Fruit fly (Drosophila melanogaster) whole organism, embryonic: Measurements from ENCODE around the gene CG6959.

Experiments
- Bdp1 ChIP-seq: fragments of 200-800 bp; sonication (Bioruptor generic); optimal IDR thresholded peaks from 3 replicates; lab custom pipeline; 2016; ENCODE audit warnings: missing biosample characterization, missing genetic modification characterization
- CG11093 ChIP-seq: fragments of 200-800 bp; sonication (Bioruptor generic); IDR thresholded peaks from 3 replicates; pipeline ENCODE4 v1.3.6; 2022; ENCODE audit warnings: missing biosample characterization, missing genetic modification characterization
- CG11247 ChIP-seq: fragments of 200-800 bp; sonication (Bioruptor generic); IDR thresholded peaks from 2 replicates; pipeline ENCODE4 v1.3.6; 2022; ENCODE audit warnings: missing biosample characterization, missing genetic modification characterization
- CG11504 ChIP-seq: fragments of 200-800 bp; sonication (Bioruptor generic); optimal IDR thresholded peaks from 3 replicates; lab custom pipeline; 2019; ENCODE audit warnings: missing biosample characterization, mild to moderate bottlenecking, missing genetic modification characterization, moderate library complexity
- CG11560 ChIP-seq: fragments of 200-800 bp; sonication (Bioruptor generic); IDR thresholded peaks from 3 replicates; pipeline ENCODE4 v1.3.6; 2022; ENCODE audit warnings: missing biosample characterization, missing genetic modification characterization
- CG11695 ChIP-seq: fragments of 200-800 bp; sonication (Bioruptor generic); IDR thresholded peaks from 3 replicates; pipeline ENCODE4 v1.3.6; 2022; ENCODE audit warnings: missing biosample characterization, missing genetic modification characterization
- CG11723 ChIP-seq: fragments of 200-800 bp; sonication (Bioruptor generic); optimal IDR thresholded peaks from 2 replicates; lab custom pipeline; 2017; ENCODE audit warnings: missing biosample characterization, mild to moderate bottlenecking, missing genetic modification characterization
- CG12104 ChIP-seq: fragments of 200-800 bp; sonication (Bioruptor generic); optimal IDR thresholded peaks from 3 replicates; lab custom pipeline; 2016; ENCODE audit warnings: missing biosample characterization, missing genetic modification characterization
- CG12219 ChIP-seq: fragments of 200-800 bp; sonication (Bioruptor generic); optimal IDR thresholded peaks from 3 replicates; lab custom pipeline; 2018; ENCODE audit warnings: missing biosample characterization, mild to moderate bottlenecking, missing genetic modification characterization
- CG14014 ChIP-seq: fragments of 200-800 bp; sonication (Bioruptor generic); IDR thresholded peaks from 2 replicates; pipeline ENCODE4 v1.3.6; 2022; ENCODE audit warnings: missing biosample characterization, missing genetic modification characterization
- CG14441 ChIP-seq: fragments of 200-800 bp; sonication (Bioruptor generic); IDR thresholded peaks from 2 replicates; pipeline ENCODE4 v1.3.6; 2022; ENCODE audit warnings: missing biosample characterization, missing genetic modification characterization
- CG15269 ChIP-seq: fragments of 200-800 bp; sonication (Bioruptor generic); optimal IDR thresholded peaks from 2 replicates; lab custom pipeline; 2018; ENCODE audit warnings: missing biosample characterization, mild to moderate bottlenecking, missing genetic modification characterization, moderate library complexity
- CG15601 ChIP-seq: fragments of 200-800 bp; sonication (Bioruptor generic); optimal IDR thresholded peaks from 3 replicates; lab custom pipeline; 2019; ENCODE audit warnings: missing biosample characterization, mild to moderate bottlenecking, missing genetic modification characterization, moderate library complexity
- CG17385 ChIP-seq: fragments of 200-800 bp; sonication (Bioruptor generic); optimal IDR thresholded peaks from 3 replicates; lab custom pipeline; 2018; ENCODE audit warnings: missing biosample characterization, mild to moderate bottlenecking, missing genetic modification characterization
- CG17568 ChIP-seq: fragments of 200-800 bp; sonication (Bioruptor generic); optimal IDR thresholded peaks from 2 replicates; lab custom pipeline; 2018; ENCODE audit warnings: missing biosample characterization, mild to moderate bottlenecking, missing genetic modification characterization, moderate library complexity
- CG17612 ChIP-seq: fragments of 200-800 bp; sonication (Bioruptor generic); IDR thresholded peaks from 2 replicates; pipeline ENCODE4 v1.3.6; 2022; ENCODE audit warnings: missing biosample characterization, missing genetic modification characterization
- CG1832 ChIP-seq: fragments of 200-800 bp; sonication (Bioruptor generic); optimal IDR thresholded peaks from 2 replicates; lab custom pipeline; 2017; ENCODE audit warnings: missing biosample characterization, mild to moderate bottlenecking, missing genetic modification characterization, inconsistent platforms
- CG30431 ChIP-seq: fragments of 200-800 bp; sonication (Bioruptor generic); optimal IDR thresholded peaks from 2 replicates; lab custom pipeline; 2017; ENCODE audit warnings: missing biosample characterization, missing genetic modification characterization
- CG31441 ChIP-seq: fragments of 200-800 bp; sonication (Bioruptor generic); IDR thresholded peaks from 2 replicates; pipeline ENCODE4 v1.3.6; 2022; ENCODE audit warnings: missing biosample characterization, missing genetic modification characterization
- CG33557 ChIP-seq: fragments of 200-800 bp; sonication (Bioruptor generic); optimal IDR thresholded peaks from 2 replicates; lab custom pipeline; 2019; ENCODE audit warnings: missing biosample characterization, mild to moderate bottlenecking, missing genetic modification characterization, moderate library complexity
- CG6254 ChIP-seq: fragments of 200-800 bp; sonication (Bioruptor generic); optimal IDR thresholded peaks from 3 replicates; lab custom pipeline; 2017; ENCODE audit warnings: mild to moderate bottlenecking, missing biosample characterization, missing genetic modification reagents, missing genetic modification characterization
- CG6765 ChIP-seq: fragments of 200-800 bp; sonication (Bioruptor generic); optimal IDR thresholded peaks from 3 replicates; lab custom pipeline; 2017; ENCODE audit warnings: missing biosample characterization, mild to moderate bottlenecking, missing genetic modification characterization
- CG6813 ChIP-seq: fragments of 200-800 bp; sonication (Bioruptor generic); optimal IDR thresholded peaks from 2 replicates; lab custom pipeline; 2017; ENCODE audit warnings: missing biosample characterization, missing genetic modification characterization, mild to moderate bottlenecking, moderate library complexity, missing genetic modification reagents
- CG6854 ChIP-seq: fragments of 200-800 bp; sonication (Bioruptor generic); optimal IDR thresholded peaks from 3 replicates; lab custom pipeline; 2017; ENCODE audit warnings: missing biosample characterization, mild to moderate bottlenecking, missing genetic modification characterization
- Dad ChIP-seq: fragments of 200-800 bp; sonication (Bioruptor generic); optimal IDR thresholded peaks from 3 replicates; lab custom pipeline; 2016; ENCODE audit warnings: missing biosample characterization, missing genetic modification characterization
- Dip2 ChIP-seq: fragments of 200-800 bp; sonication (Bioruptor generic); IDR thresholded peaks from 2 replicates; pipeline ENCODE4 v1.3.6; 2022; ENCODE audit warnings: missing biosample characterization, missing genetic modification characterization
- Dip3 ChIP-seq: fragments of 200-800 bp; sonication (Bioruptor generic); optimal IDR thresholded peaks from 3 replicates; lab custom pipeline; 2016; ENCODE audit warnings: missing biosample characterization, missing genetic modification characterization
- Dp ChIP-seq: fragments of 200-800 bp; sonication (Bioruptor generic); optimal IDR thresholded peaks from 2 replicates; lab custom pipeline; 2018; ENCODE audit warnings: missing biosample characterization, mild to moderate bottlenecking, missing genetic modification characterization, moderate library complexity
- Hmr ChIP-seq: fragments of 200-800 bp; sonication (Bioruptor generic); optimal IDR thresholded peaks from 3 replicates; lab custom pipeline; 2017; ENCODE audit warnings: mild to moderate bottlenecking, missing biosample characterization, missing genetic modification reagents, missing genetic modification characterization
- MBD-R2 ChIP-seq: fragments of 200-800 bp; sonication (Bioruptor generic); IDR thresholded peaks from 2 replicates; pipeline ENCODE4 v1.3.6; 2022; ENCODE audit warnings: missing biosample characterization, missing genetic modification characterization
- Max ChIP-seq: fragments of 200-800 bp; sonication (Bioruptor generic); optimal IDR thresholded peaks from 2 replicates; lab custom pipeline; 2016; ENCODE audit warnings: missing biosample characterization, mild to moderate bottlenecking, missing genetic modification characterization
- NK7.1 ChIP-seq: fragments of 200-800 bp; sonication (Bioruptor generic); optimal IDR thresholded peaks from 3 replicates; lab custom pipeline; 2016; ENCODE audit warnings: missing biosample characterization, missing genetic modification characterization
- Nf-YC ChIP-seq: fragments of 200-800 bp; optimal IDR thresholded peaks from 3 replicates; lab custom pipeline; 2019; ENCODE audit warnings: missing biosample characterization, mild to moderate bottlenecking, missing genetic modification characterization, moderate library complexity
- PHDP ChIP-seq: fragments of 200-800 bp; sonication (Bioruptor generic); optimal IDR thresholded peaks from 3 replicates; lab custom pipeline; 2018; ENCODE audit warnings: missing biosample characterization, mild to moderate bottlenecking, missing genetic modification characterization, moderate library complexity
- Sin3A ChIP-seq: fragments of >200 bp; optimal IDR thresholded peaks from 2 replicates; lab custom pipeline; 2018
- Six4 ChIP-seq: fragments of 200-800 bp; sonication (Bioruptor generic); optimal IDR thresholded peaks from 2 replicates; lab custom pipeline; 2016; ENCODE audit warnings: missing biosample characterization, missing genetic modification characterization
- ap ChIP-seq: fragments of 200-800 bp; sonication (Bioruptor generic); IDR thresholded peaks from 2 replicates; pipeline ENCODE4 v1.3.6; 2022; ENCODE audit warnings: missing biosample characterization, missing genetic modification characterization
- ara ChIP-seq: fragments of 200-800 bp; sonication (Bioruptor generic); IDR thresholded peaks from 2 replicates; pipeline ENCODE4 v1.3.6; 2022; ENCODE audit warnings: missing biosample characterization, missing genetic modification characterization
- cato ChIP-seq: fragments of 200-800 bp; sonication (Bioruptor generic); optimal IDR thresholded peaks from 2 replicates; lab custom pipeline; 2016; ENCODE audit warnings: missing biosample characterization, missing genetic modification characterization, borderline replicate concordance
- eyg ChIP-seq: fragments of 200-800 bp; sonication (Bioruptor generic); optimal IDR thresholded peaks from 3 replicates; lab custom pipeline; 2016; ENCODE audit warnings: missing biosample characterization, missing genetic modification characterization
- fd102C ChIP-seq: fragments of 200-800 bp; sonication (Bioruptor generic); optimal IDR thresholded peaks from 2 replicates; lab custom pipeline; 2018; ENCODE audit warnings: missing biosample characterization, mild to moderate bottlenecking, missing genetic modification characterization, moderate library complexity
- gt ChIP-seq: fragments of 200-800 bp; sonication (Bioruptor generic); IDR thresholded peaks from 2 replicates; pipeline ENCODE4 v1.3.6; 2022; ENCODE audit warnings: missing biosample characterization, missing genetic modification characterization
- hkb ChIP-seq, 2 experiments: fragments of 200-800 bp in 1 of 2; fragments of >200 bp in 1 of 2; sonication (Bioruptor generic) in 1 of 2; IDR thresholded peaks in 1 of 2; optimal IDR thresholded peaks in 1 of 2; 2 replicates each; pipeline versions ENCODE4 v1.3.6 to Lab custom; 2017 to 2022; ENCODE audit warnings: missing biosample characterization in 1 of 2, missing genetic modification characterization in 1 of 2
- mam ChIP-seq: fragments of 200-800 bp; sonication (Bioruptor generic); optimal IDR thresholded peaks from 3 replicates; lab custom pipeline; 2016; ENCODE audit warnings: missing biosample characterization, missing genetic modification characterization
- pita ChIP-seq: fragments of 200-800 bp; sonication (Bioruptor generic); optimal IDR thresholded peaks from 2 replicates; lab custom pipeline; 2017; ENCODE audit warnings: missing biosample characterization, mild to moderate bottlenecking, missing genetic modification characterization
- sc ChIP-seq, 3 experiments: fragments of >200 bp in 2 of 3; fragments of 200-800 bp in 1 of 3; sonication (Bioruptor generic) in 1 of 3; optimal IDR thresholded peaks; 2 replicates in 2 of 3; 3 replicates in 1 of 3; lab custom pipeline; 2017; ENCODE audit warnings: mild to moderate bottlenecking in 1 of 3, missing biosample characterization in 1 of 3, missing genetic modification characterization in 1 of 3, missing genetic modification reagents in 1 of 3
- slou ChIP-seq: fragments of 200-800 bp; sonication (Bioruptor generic); optimal IDR thresholded peaks from 3 replicates; lab custom pipeline; 2016; ENCODE audit warnings: missing biosample characterization, missing genetic modification characterization
- slp2 ChIP-seq: fragments of 200-800 bp; sonication (Bioruptor generic); optimal IDR thresholded peaks from 2 replicates; lab custom pipeline; 2016; ENCODE audit warnings: missing biosample characterization, missing genetic modification characterization
- sr ChIP-seq: fragments of 200-800 bp; sonication (Bioruptor generic); IDR thresholded peaks from 3 replicates; pipeline ENCODE4 v1.3.6; 2022; ENCODE audit warnings: missing biosample characterization, missing genetic modification characterization
- tll ChIP-seq, 2 experiments: fragments of 200-800 bp in 1 of 2; fragments of >200 bp in 1 of 2; sonication (Bioruptor generic) in 1 of 2; optimal IDR thresholded peaks; 2 replicates each; lab custom pipeline; 2017 to 2019; ENCODE audit warnings: missing biosample characterization in 2 of 2, missing genetic modification characterization in 2 of 2, mild to moderate bottlenecking in 1 of 2, moderate library complexity in 1 of 2

Gene CG6959

DNA sequence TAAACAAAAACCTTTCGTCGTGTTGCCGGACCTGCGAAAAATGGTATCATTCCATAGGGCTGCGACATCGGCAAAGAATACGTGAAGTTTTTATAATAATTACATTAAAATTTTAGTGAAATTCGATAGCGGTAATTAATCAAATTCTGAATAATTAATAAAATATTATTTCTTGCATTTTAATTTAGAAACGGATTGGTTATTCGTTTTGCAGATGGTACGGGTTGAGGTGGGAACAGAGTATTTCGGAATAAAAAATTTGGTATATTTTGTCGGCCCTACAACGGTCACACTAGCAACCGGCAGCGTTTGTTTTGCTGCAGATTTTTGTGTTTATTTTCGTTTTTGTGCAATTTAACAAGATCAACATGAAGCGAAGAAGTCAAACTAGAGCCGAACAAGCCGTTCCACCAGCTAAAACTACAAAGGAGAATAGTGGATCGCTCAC is 13.3 kb upstream of the CG6959 start, which contains the start of the genes CG6962 and CG31368 (continued):
- TF ChIP-seq cato (GFP tag; lab: Kevin White, UChicago): peak; percentile 65
- peak; percentile 44 for TF ChIP-seq Dp (GFP tag; lab: Kevin White, UChicago)
- no peak for TF ChIP-seq CG11723 (GFP tag; lab: Kevin White, UChicago)
- peak; percentile 82 for TF ChIP-seq CG15269
- TF ChIP-seq CG11504 (tag; lab: Kevin White, UChicago): peak; percentile 86
- TF ChIP-seq CG1832 (GFP tag; lab: Kevin White, UChicago): no peak
- TF ChIP-seq pita: no peak
- TF ChIP-seq Dip3 (GFP tag; lab: Kevin White, UChicago): peak; percentile 64
- no peak for TF ChIP-seq eyg (GFP tag; lab: Kevin White, UChicago)
- no peak for TF ChIP-seq Dip2
- TF ChIP-seq CG30431 (GFP tag; lab: Kevin White, UChicago): peak; percentile 66
- TF ChIP-seq CG14014 (GFP tag; lab: Robert Waterston, UW): peak; percentile 73
- TF ChIP-seq MBD-R2 (GFP tag; lab: Robert Waterston, UW): peak; percentile 94
- TF ChIP-seq gt: peak; percentile 49; the same call in 1 of the 2 replicates
- TF ChIP-seq CG11695 (GFP tag; lab: Robert Waterston, UW): peak; percentile 51; the same call in 1 of the 3 replicates
- TF ChIP-seq CG17385: peak; percentile 68
- peak; percentile 27 for TF ChIP-seq fd102C (GFP tag; lab: Kevin White, UChicago)
- TF ChIP-seq CG6765 (GFP tag; lab: Kevin White, UChicago): peak; percentile 6
- peak in 1 of 2 experiments; percentile 19 for TF ChIP-seq tll (GFP tag; optimal IDR thresholded peaks at IDR 0.05; lab: Kevin White, UChicago)
- no peak for TF ChIP-seq Nf-YC (tag; lab: Kevin White, UChicago)
- peak; percentile 75 for TF ChIP-seq hkb (optimal IDR thresholded peaks at IDR 0.05; lab: Kevin White, UChicago)
- peak; percentile 72 for TF ChIP-seq hkb (GFP tag; IDR thresholded peaks at IDR 0.05; lab: Robert Waterston, UW)
- TF ChIP-seq Dad: peak; percentile 66
- TF ChIP-seq CG17568: no peak
- TF ChIP-seq slp2 (GFP tag; lab: Kevin White, UChicago): peak; percentile 45
- TF ChIP-seq slou: peak; percentile 56
- peak; percentile 80 for TF ChIP-seq Hmr
- peak; percentile 83 for TF ChIP-seq CG15601 (tag; lab: Kevin White, UChicago)
- TF ChIP-seq CG33557 (GFP tag; lab: Kevin White, UChicago): peak; percentile 68
- TF ChIP-seq CG31441: peak; percentile 84
- peak; percentile 47 for TF ChIP-seq Bdp1 (GFP tag; lab: Kevin White, UChicago)
- TF ChIP-seq mam: peak; percentile 69
- TF ChIP-seq CG11247 (GFP tag; lab: Robert Waterston, UW): peak; percentile 86
- TF ChIP-seq PHDP (tag; lab: Kevin White, UChicago): peak; percentile 84
- TF ChIP-seq Max: peak; percentile 82
- peak; percentile 30; the same call in 1 of the 3 replicates for TF ChIP-seq CG11093 (GFP tag; lab: Robert Waterston, UW)
- TF ChIP-seq NK7.1 (GFP tag; lab: Kevin White, UChicago): no peak
- peak; percentile 46; the same call in 1 of the 2 replicates for TF ChIP-seq CG17612 (GFP tag; lab: Robert Waterston, UW)
- TF ChIP-seq CG11560 (tag; lab: Robert Waterston, UW): peak; percentile 66; the same call in 2 of the 3 replicates
- peak; percentile 86 for TF ChIP-seq Sin3A (lab: Kevin White, UChicago)
- peak; percentile 14 for TF ChIP-seq CG6813 (GFP tag; lab: Kevin White, UChicago)
- TF ChIP-seq sr (GFP tag; lab: Robert Waterston, UW): no peak
- TF ChIP-seq ap (GFP tag; lab: Robert Waterston, UW): peak; percentile 71
- no peak for TF ChIP-seq sc (optimal IDR thresholded peaks at IDR 0.05; lab: Kevin White, UChicago)
- peak; percentile 49 for TF ChIP-seq sc (GFP tag; optimal IDR thresholded peaks at IDR 0.05; lab: Kevin White, UChicago)
- peak; percentile 85 for TF ChIP-seq CG14441 (GFP tag; lab: Robert Waterston, UW)
- peak; percentile 35 for TF ChIP-seq CG12219 (GFP tag; lab: Kevin White, UChicago)
- peak; percentile 79 for TF ChIP-seq Six4 (GFP tag; lab: Kevin White, UChicago)
- peak; percentile 56 for TF ChIP-seq CG6254 (GFP tag; lab: Kevin White, UChicago)
- TF ChIP-seq CG12104 (GFP tag; lab: Kevin White, UChicago): peak; percentile 77
- peak; percentile 77 for TF ChIP-seq ara (GFP tag; lab: Robert Waterston, UW)
- TF ChIP-seq CG6854: no peak
